Fruit fly (Drosophila melanogaster): Measurements from ENCODE around the gene Galk.
A peak's percentile ranks its signal among the peaks of the same experiment; 100 is the strongest.

Galk gene

dm6 chr3L:8982044-8982443, 3.8 kb downstream of the Galk start:
- TF ChIP-seq Hr3 (GFP tag; optimal IDR thresholded peaks at IDR 0.05) (no peak), Jarid2 (GFP tag; optimal IDR thresholded peaks at IDR 0.05) (no peak), trem (tag; optimal IDR thresholded peaks at IDR 0.05) (no peak), lab (GFP tag; optimal IDR thresholded peaks at IDR 0.05) (no peak)

dm6 chr3L:8981495-8981894, 4.4 kb downstream of the Galk start, which contains the start of gene CG13314:
CG13314 (plus strand) TSS chr3L:8981795.
- TF ChIP-seq z (GFP tag; IDR thresholded peaks at IDR 0.05) (peak; percentile 88), chinmo (GFP tag; IDR thresholded peaks at IDR 0.05; ENCODE audit: partially characterized antibody) (0 out of 4 replicates have a peak, but pooled peaks have one; percentile 47), CG31224 (GFP tag; IDR thresholded peaks at IDR 0.05) (0 out of 2 replicates have a peak, but pooled peaks have one; percentile 12), D19A (tag; optimal IDR thresholded peaks at IDR 0.05) (no peak)

- no peak for TF ChIP-seq CG17612 (GFP tag; IDR thresholded peaks at IDR 0.05)
- no peak for TF ChIP-seq eve (GFP tag; optimal IDR thresholded peaks at IDR 0.05)
- TF ChIP-seq CG1024 (GFP tag; IDR thresholded peaks at IDR 0.05), result no peak
- no peak for TF ChIP-seq rib (GFP tag; IDR thresholded peaks at IDR 0.05)
- no peak for TF ChIP-seq sob (GFP tag; IDR thresholded peaks at IDR 0.05)
- TF ChIP-seq CG7372 (GFP tag; IDR thresholded peaks at IDR 0.05), result peak; percentile 64
- TF ChIP-seq Nf-YC (tag; optimal IDR thresholded peaks at IDR 0.05), result no peak
- TF ChIP-seq lov (optimal IDR thresholded peaks at IDR 0.05), result no peak
- no peak for TF ChIP-seq lov (GFP tag; IDR thresholded peaks at IDR 0.05)
- TF ChIP-seq schlank (tag; optimal IDR thresholded peaks at IDR 0.05), result no peak
These were observed 6.1 kb downstream of the Galk start, which contains the start of gene CG5644 for dm6 chr3L:8979780-8980179. CG5644 (minus strand) TSS chr3L:8979880.

dm6 chr3L:8978678-8979413, 7.0 kb downstream of the Galk start:
- TF ChIP-seq Hr51 (GFP tag; optimal IDR thresholded peaks at IDR 0.05) (peak in 1 of 2 experiments; percentile 26), cas (GFP tag; IDR thresholded peaks at IDR 0.05) (no peak), CG10147 (GFP tag; optimal IDR thresholded peaks at IDR 0.05) (no peak), CG17568 (GFP tag; optimal IDR thresholded peaks at IDR 0.05) (no peak), CG10462 (GFP tag; optimal IDR thresholded peaks at IDR 0.05) (no peak), org-1 (GFP tag; optimal IDR thresholded peaks at IDR 0.05) (no peak), Sox102F (GFP tag; optimal IDR thresholded peaks at IDR 0.05) (peak; percentile 70), Atf6 (GFP tag; IDR thresholded peaks at IDR 0.05) (0 out of 2 replicates have a peak, but pooled peaks have one; percentile 18), az2 (GFP tag; optimal IDR thresholded peaks at IDR 0.05) (peak; percentile 40), CG1529 (GFP tag; optimal IDR thresholded peaks at IDR 0.05) (peak; percentile 12), CG9609 (GFP tag; optimal IDR thresholded peaks at IDR 0.05) (no peak), knrl (GFP tag; IDR thresholded peaks at IDR 0.05; ENCODE audit: partially characterized antibody) (no peak), Gug (GFP tag; IDR thresholded peaks at IDR 0.05) (no peak), CG8359 (GFP tag; optimal IDR thresholded peaks at IDR 0.05; ENCODE audit: borderline replicate concordance) (no peak), ap (GFP tag; IDR thresholded peaks at IDR 0.05) (no peak), sisA (GFP tag; IDR thresholded peaks at IDR 0.05) (peak; percentile 33; the same call in 1 of the 2 replicates), Usf (GFP tag; optimal IDR thresholded peaks at IDR 0.05) (no peak), Dek (tag; optimal IDR thresholded peaks at IDR 0.05) (no peak), CG2712 (tag; optimal IDR thresholded peaks at IDR 0.05) (peak; percentile 51), row (GFP tag; IDR thresholded peaks at IDR 0.05) (peak; percentile 49; the same call in 2 of the 3 replicates), pfk (GFP tag; optimal IDR thresholded peaks at IDR 0.05) (no peak), inv (GFP tag; IDR thresholded peaks at IDR 0.05; ENCODE audit: partially characterized antibody) (no peak), CG8478 (optimal IDR thresholded peaks at IDR 0.05) (no peak), CG18599 (GFP tag; optimal IDR thresholded peaks at IDR 0.05) (no peak), Elba2 (GFP tag; optimal IDR thresholded peaks at IDR 0.05) (peak; percentile 72), ken (GFP tag; IDR thresholded peaks at IDR 0.05) (no peak), CG4617 (GFP tag; optimal IDR thresholded peaks at IDR 0.05; ENCODE audit: borderline replicate concordance) (no peak), CG12744 (GFP tag; optimal IDR thresholded peaks at IDR 0.05) (no peak)
